Fruit fly (Drosophila melanogaster): Measurements from ENCODE around the gene Cad86C.
A peak's percentile ranks its signal among the peaks of the same experiment; 100 is the strongest.

Cad86C gene

DNA sequence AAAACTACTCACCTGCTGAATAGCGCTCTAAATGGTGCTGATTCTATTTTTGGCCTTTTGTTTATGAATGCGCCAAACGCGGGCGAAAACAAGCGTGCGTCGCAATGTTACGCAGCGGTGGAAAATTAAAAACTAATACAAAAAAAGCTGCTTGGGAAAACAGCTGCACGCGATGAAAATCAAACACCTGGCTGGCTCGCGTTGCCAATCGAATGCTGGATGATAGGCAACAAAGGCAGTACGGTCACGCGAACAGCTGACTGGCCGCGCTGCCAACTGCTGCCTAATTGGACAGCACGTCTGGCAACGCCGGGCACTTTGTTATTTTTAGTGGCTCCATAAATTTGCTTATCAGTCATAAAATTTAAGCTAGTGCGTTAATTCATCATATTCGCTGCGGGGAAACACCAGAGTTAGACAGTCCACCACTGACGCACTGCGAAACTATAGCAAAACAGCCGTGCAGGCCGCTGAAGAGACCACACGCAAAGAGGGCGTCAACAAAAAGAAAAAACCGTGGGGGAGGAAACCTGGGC lies 41.6 kb downstream of the Cad86C start, which contains the start of the genes SelR and Tsp86D (continued):
- TF ChIP-seq insv (GFP tag; optimal IDR thresholded peaks at IDR 0.05) (peak in 1 of 2 experiments; percentile 35), CG10654 (GFP tag; optimal IDR thresholded peaks at IDR 0.05) (no peak), CG4282 (GFP tag; optimal IDR thresholded peaks at IDR 0.05) (no peak), HLHmδ (GFP tag; optimal IDR thresholded peaks at IDR 0.05) (peak; percentile 78), CG18764 (GFP tag; optimal IDR thresholded peaks at IDR 0.05) (no peak), GATAe (GFP tag; conservative IDR thresholded peaks at IDR 0.05) (no peak; the same call in 1 of the 2 replicates), Sin3A (optimal IDR thresholded peaks at IDR 0.05) (peak; percentile 81), wek (GFP tag; optimal IDR thresholded peaks at IDR 0.05) (no peak), YL-1 (GFP tag; optimal IDR thresholded peaks at IDR 0.05) (peak; percentile 95), CG17361 (GFP tag; IDR thresholded peaks at IDR 0.05) (no peak), stwl (tag; optimal IDR thresholded peaks at IDR 0.05) (peak; percentile 75), Usf (GFP tag; optimal IDR thresholded peaks at IDR 0.05) (no peak), CG9215 (GFP tag; IDR thresholded peaks at IDR 0.05) (no peak), en (GFP tag; optimal IDR thresholded peaks at IDR 0.05) (no peak), onecut (GFP tag; IDR thresholded peaks at IDR 0.05) (no peak; the same call in 1 of the 2 replicates), Dip3 (GFP tag; optimal IDR thresholded peaks at IDR 0.05) (no peak), B-H1 (GFP tag; IDR thresholded peaks at IDR 0.05) (no peak), aop (GFP tag; IDR thresholded peaks at IDR 0.05) (no peak), CG33213 (GFP tag; optimal IDR thresholded peaks at IDR 0.05) (peak; percentile 27), CG6254 (GFP tag; optimal IDR thresholded peaks at IDR 0.05) (no peak), CG31441 (GFP tag; IDR thresholded peaks at IDR 0.05) (peak; percentile 52; the same call in 1 of the 2 replicates), gsb-n (tag; optimal IDR thresholded peaks at IDR 0.05) (peak; percentile 16), shn (GFP tag; optimal IDR thresholded peaks at IDR 0.05) (no peak), CG42726 (GFP tag; IDR thresholded peaks at IDR 0.05; ENCODE audit: partially characterized antibody) (peak; percentile 72), dati (GFP tag; IDR thresholded peaks at IDR 0.05) (no peak), pb (GFP tag; optimal IDR thresholded peaks at IDR 0.05) (no peak), chn (GFP tag; optimal IDR thresholded peaks at IDR 0.05) (no peak), sr (GFP tag; IDR thresholded peaks at IDR 0.05) (no peak), Sox100B (GFP tag; optimal IDR thresholded peaks at IDR 0.05) (no peak), CG11093 (GFP tag; IDR thresholded peaks at IDR 0.05) (no peak), CG1529 (GFP tag; optimal IDR thresholded peaks at IDR 0.05) (no peak), wdn (GFP tag; IDR thresholded peaks at IDR 0.05) (no peak), kah (GFP tag; optimal IDR thresholded peaks at IDR 0.05) (peak; percentile 78), CG15601 (tag; optimal IDR thresholded peaks at IDR 0.05) (peak; percentile 32), ftz-f1 (GFP tag; optimal IDR thresholded peaks at IDR 0.05) (peak; percentile 87), dpn (GFP tag; optimal IDR thresholded peaks at IDR 0.05) (no peak), repo (GFP tag; optimal IDR thresholded peaks at IDR 0.05) (peak; percentile 51), bab2 (GFP tag; optimal IDR thresholded peaks at IDR 0.05) (no peak), cad (GFP tag; optimal IDR thresholded peaks at IDR 0.05) (peak; percentile 74), crc (GFP tag; optimal IDR thresholded peaks at IDR 0.05) (no peak), Abd-B (GFP tag; optimal IDR thresholded peaks at IDR 0.05) (peak; percentile 80), Ets65A (GFP tag) (no peak), az2 (GFP tag; optimal IDR thresholded peaks at IDR 0.05) (no peak), jigr1 (GFP tag; IDR thresholded peaks at IDR 0.05) (no peak), MESR4 (GFP tag; optimal IDR thresholded peaks at IDR 0.05) (peak; percentile 87), Oli (tag; optimal IDR thresholded peaks at IDR 0.05) (no peak), Gsc (GFP tag; IDR thresholded peaks at IDR 0.05) (no peak), CG12391 (tag; optimal IDR thresholded peaks at IDR 0.05) (peak; percentile 33), lab (GFP tag; optimal IDR thresholded peaks at IDR 0.05) (peak; percentile 78), CG7928 (GFP tag; optimal IDR thresholded peaks at IDR 0.05) (peak; percentile 22), CG3847 (GFP tag; IDR thresholded peaks at IDR 0.05) (peak; percentile 77), CG5180 (GFP tag; optimal IDR thresholded peaks at IDR 0.05) (no peak)
